Fruit fly (Drosophila melanogaster) whole organism, wandering third instar larva: ENCODE data around the gene CG44001.

Experiments
- Abd-B ChIP-seq: fragments of >200 bp; optimal IDR thresholded peaks from 2 replicates; lab custom pipeline; 2017; ENCODE audit warnings: missing biosample characterization, missing genetic modification characterization
- CG32264 ChIP-seq: fragments of 200-800 bp; sonication (Bioruptor generic); optimal IDR thresholded peaks from 2 replicates; lab custom pipeline; 2016; ENCODE audit warnings: missing biosample characterization, missing genetic modification characterization
- CG9705 ChIP-seq: fragments of 200-800 bp; sonication (Bioruptor generic); optimal IDR thresholded peaks from 2 replicates; lab custom pipeline; 2018; ENCODE audit warnings: missing biosample characterization, mild to moderate bottlenecking, missing genetic modification characterization
- CrebA ChIP-seq: fragments of 200-800 bp; sonication (Bioruptor generic); optimal IDR thresholded peaks from 2 replicates; lab custom pipeline; 2016; ENCODE audit warnings: missing biosample characterization, mild to moderate bottlenecking, missing genetic modification characterization, borderline replicate concordance
- Dfd ChIP-seq: fragments of >200 bp; optimal IDR thresholded peaks from 2 replicates; lab custom pipeline; 2017; ENCODE audit warnings: missing biosample characterization, missing genetic modification characterization
- Dif ChIP-seq: fragments of 200-275, 200-300 bp; sonication (Bioruptor generic); optimal IDR thresholded peaks from 2 replicates; lab custom pipeline; 2018; ENCODE audit warnings: missing biosample characterization, missing genetic modification characterization; ENCODE audit not compliant: partially characterized antibody
- GATAd ChIP-seq: sonication (Bioruptor generic); optimal IDR thresholded peaks from 2 replicates; lab custom pipeline; 2016; ENCODE audit warnings: missing biosample characterization, missing genetic modification characterization
- HLH106 ChIP-seq: fragments of 200-800 bp; optimal IDR thresholded peaks from 3 replicates; lab custom pipeline; 2019; ENCODE audit warnings: missing biosample characterization, mild to moderate bottlenecking, missing genetic modification characterization, moderate library complexity
- Hr78 ChIP-seq: fragments of >200 bp; optimal IDR thresholded peaks from 2 replicates; lab custom pipeline; 2017; ENCODE audit warnings: missing biosample characterization, missing genetic modification characterization
- Jra ChIP-seq: sonication (Bioruptor generic); optimal IDR thresholded peaks from 2 replicates; lab custom pipeline; 2016; ENCODE audit warnings: missing biosample characterization, missing genetic modification characterization
- Mio ChIP-seq: sonication (Bioruptor generic); optimal IDR thresholded peaks from 2 replicates; lab custom pipeline; 2016; ENCODE audit warnings: missing biosample characterization, missing genetic modification characterization
- Myc ChIP-seq: fragments of >200 bp; optimal IDR thresholded peaks from 2 replicates; lab custom pipeline; 2017
- N ChIP-seq: fragments of >200 bp; optimal IDR thresholded peaks from 2 replicates; lab custom pipeline; 2018; ENCODE audit warnings: missing biosample characterization, missing external identifiers, missing genetic modification characterization
- Sp1 ChIP-seq: fragments of 200-800 bp; sonication (Bioruptor generic); optimal IDR thresholded peaks from 3 replicates; lab custom pipeline; 2019; ENCODE audit warnings: missing biosample characterization, mild to moderate bottlenecking, missing genetic modification characterization, moderate library complexity
- Vsx2 ChIP-seq: fragments of 200-300, 225-300 bp; sonication (Bioruptor generic); optimal IDR thresholded peaks from 2 replicates; lab custom pipeline; 2018; ENCODE audit warnings: missing biosample characterization, missing genetic modification characterization; ENCODE audit not compliant: partially characterized antibody
- br ChIP-seq: fragments of 200-800 bp; sonication (Bioruptor generic); optimal IDR thresholded peaks from 2 replicates; lab custom pipeline; 2016; ENCODE audit warnings: missing biosample characterization, missing genetic modification characterization
- brk ChIP-seq: fragments of 200-800 bp; sonication (Bioruptor generic); optimal IDR thresholded peaks from 2 replicates; lab custom pipeline; 2016; ENCODE audit warnings: missing biosample characterization, mild to moderate bottlenecking, missing genetic modification characterization
- dl ChIP-seq, 2 experiments: fragments of 175-275, 200-275 bp in 1 of 2; fragments of 200-275 bp in 1 of 2; sonication (Bioruptor generic); optimal IDR thresholded peaks; lab custom pipeline; 2018; ENCODE audit warnings: mild to moderate bottlenecking in 2 of 2, missing biosample characterization in 2 of 2, missing genetic modification characterization in 2 of 2, moderate library complexity in 2 of 2; ENCODE audit not compliant: partially characterized antibody in 2 of 2, insufficient read depth in 1 of 2
- dsf ChIP-seq: sonication (Bioruptor generic); optimal IDR thresholded peaks from 2 replicates; lab custom pipeline; 2016; ENCODE audit warnings: missing biosample characterization, missing genetic modification characterization, borderline replicate concordance
- ey ChIP-seq: fragments of 200-800 bp; sonication (Bioruptor generic); optimal IDR thresholded peaks from 2 replicates; lab custom pipeline; 2016; ENCODE audit warnings: missing biosample characterization, missing genetic modification characterization
- foxo ChIP-seq, 2 experiments: fragments of 200-800 bp; sonication (Bioruptor generic); optimal IDR thresholded peaks; 2 replicates in 1 of 2; 3 replicates in 1 of 2; lab custom pipeline; 2016 to 2017; ENCODE audit warnings: missing biosample characterization in 2 of 2, missing genetic modification characterization in 2 of 2
- fru ChIP-seq: fragments of 200-800 bp; sonication (Bioruptor generic); optimal IDR thresholded peaks from 3 replicates; lab custom pipeline; 2016; ENCODE audit warnings: missing biosample characterization, mild to moderate bottlenecking, missing genetic modification characterization
- h ChIP-seq: fragments of 200-800 bp; sonication (Bioruptor generic); optimal IDR thresholded peaks from 3 replicates; lab custom pipeline; 2016; ENCODE audit warnings: missing biosample characterization, mild to moderate bottlenecking, missing genetic modification characterization
- jim ChIP-seq: fragments of 175-275, 200-325 bp; sonication (Bioruptor generic); optimal IDR thresholded peaks from 2 replicates; lab custom pipeline; 2016; ENCODE audit warnings: missing biosample characterization, mild to moderate bottlenecking, missing genetic modification characterization
- lola ChIP-seq: fragments of >200 bp; optimal IDR thresholded peaks from 2 replicates; lab custom pipeline; 2017; ENCODE audit warnings: missing biosample characterization, missing genetic modification characterization
- pan ChIP-seq: fragments of >200 bp; optimal IDR thresholded peaks from 2 replicates; lab custom pipeline; 2017
- psq ChIP-seq: fragments of 200-800 bp; sonication (Bioruptor generic); optimal IDR thresholded peaks from 3 replicates; lab custom pipeline; 2017; ENCODE audit warnings: missing biosample characterization, mild to moderate bottlenecking, missing genetic modification characterization, moderate library complexity
- rgr ChIP-seq: fragments of 200-800 bp; sonication (Bioruptor generic); optimal IDR thresholded peaks from 3 replicates; lab custom pipeline; 2016; ENCODE audit warnings: missing biosample characterization, mild to moderate bottlenecking, missing genetic modification characterization
- sage ChIP-seq: fragments of 200-800 bp; sonication (Bioruptor generic); optimal IDR thresholded peaks from 2 replicates; lab custom pipeline; 2016; ENCODE audit warnings: missing biosample characterization, mild to moderate bottlenecking, missing genetic modification characterization
- sv ChIP-seq: fragments of 200-800 bp; sonication (Bioruptor generic); optimal IDR thresholded peaks from 3 replicates; lab custom pipeline; 2016; ENCODE audit warnings: missing biosample characterization, missing genetic modification characterization
- usp ChIP-seq: fragments of >200 bp; optimal IDR thresholded peaks from 2 replicates; lab custom pipeline; 2017; ENCODE audit warnings: missing biosample characterization, missing genetic modification characterization
- woc ChIP-seq: sonication (Bioruptor generic); optimal IDR thresholded peaks from 2 replicates; lab custom pipeline; 2016; ENCODE audit warnings: missing biosample characterization, mild to moderate bottlenecking, missing genetic modification characterization

CG44001 gene

DNA sequence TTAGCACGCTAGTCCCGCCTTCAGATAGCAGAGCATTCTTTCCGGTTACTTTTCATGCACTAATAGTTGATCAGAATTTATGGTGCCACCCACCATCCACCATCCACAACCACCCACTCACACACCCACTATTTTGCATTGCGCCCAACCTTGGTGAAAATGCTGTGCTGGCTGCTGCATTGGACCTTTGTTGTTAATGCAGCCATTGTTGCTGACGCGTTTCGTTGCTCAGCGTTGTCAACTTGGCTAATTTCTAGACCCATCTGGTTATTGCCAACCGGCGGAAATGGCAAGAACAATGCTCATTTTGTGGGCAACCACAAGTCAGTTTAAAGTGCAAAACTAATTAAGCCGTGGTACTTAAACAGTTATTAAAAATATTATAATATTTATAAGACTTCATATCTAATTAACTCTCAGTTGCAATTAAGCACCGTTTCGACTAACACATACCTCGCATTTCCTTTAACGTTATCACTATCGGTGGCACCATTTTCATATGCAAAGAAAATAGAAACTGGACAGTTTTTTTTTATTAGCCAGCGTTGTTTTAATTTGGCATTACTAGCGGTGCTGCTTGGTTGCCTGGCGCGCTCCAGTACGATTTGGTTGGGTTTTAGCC lies 45.7 kb downstream of the CG44001 start:
- TF ChIP-seq Dfd (GFP tag; lab: Kevin White, UChicago) (no peak), CrebA (GFP tag; lab: Kevin White, UChicago) (no peak), Mio (GFP tag; lab: Kevin White, UChicago) (no peak), usp (GFP tag; lab: Kevin White, UChicago) (no peak), Abd-B (GFP tag; lab: Kevin White, UChicago) (no peak), sv (GFP tag; lab: Kevin White, UChicago) (no peak), dsf (GFP tag; lab: Kevin White, UChicago) (no peak), rgr (GFP tag; lab: Kevin White, UChicago) (no peak), brk (no peak)

DNA sequence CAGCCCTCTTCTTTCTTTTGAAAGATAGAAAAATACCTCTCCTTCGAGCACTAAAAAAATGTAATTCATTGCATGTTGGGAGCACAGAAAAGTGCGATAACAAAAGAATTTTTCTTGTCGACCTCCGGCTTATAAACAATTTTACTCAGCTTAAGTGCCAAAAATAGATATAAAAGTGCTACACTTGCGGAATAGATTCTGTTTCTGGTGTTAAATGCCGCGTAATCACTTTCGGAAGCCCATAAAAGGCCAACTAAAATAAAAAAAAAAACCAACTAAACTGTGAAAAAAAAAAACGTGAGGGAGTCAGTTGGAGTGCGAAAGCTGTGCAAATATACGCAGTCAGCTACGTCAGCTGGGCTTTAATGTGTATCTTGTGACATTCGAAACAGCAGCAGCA lies 46.6 kb downstream of the CG44001 start:
- TF ChIP-seq pan (lab: Kevin White, UChicago) (no peak), Sp1 (no peak), h (no peak), CG32264 (no peak), psq (no peak), Jra (GFP tag; lab: Kevin White, UChicago) (no peak), Dif (GFP tag; lab: Kevin White, UChicago) (no peak), lola (GFP tag; lab: Kevin White, UChicago) (no peak), sv (GFP tag; lab: Kevin White, UChicago) (no peak), HLH106 (tag; lab: Kevin White, UChicago) (no peak), Vsx2 (GFP tag; lab: Kevin White, UChicago) (no peak), woc (GFP tag; lab: Kevin White, UChicago) (no peak), Myc (no peak), foxo (GFP tag; optimal IDR thresholded peaks at IDR 0.05; lab: Kevin White, UChicago) (no peak), rgr (GFP tag; lab: Kevin White, UChicago) (no peak), CG9705 (GFP tag; lab: Kevin White, UChicago) (no peak)
- TF ChIP-seq, all 38 proteins: peak for 0

DNA sequence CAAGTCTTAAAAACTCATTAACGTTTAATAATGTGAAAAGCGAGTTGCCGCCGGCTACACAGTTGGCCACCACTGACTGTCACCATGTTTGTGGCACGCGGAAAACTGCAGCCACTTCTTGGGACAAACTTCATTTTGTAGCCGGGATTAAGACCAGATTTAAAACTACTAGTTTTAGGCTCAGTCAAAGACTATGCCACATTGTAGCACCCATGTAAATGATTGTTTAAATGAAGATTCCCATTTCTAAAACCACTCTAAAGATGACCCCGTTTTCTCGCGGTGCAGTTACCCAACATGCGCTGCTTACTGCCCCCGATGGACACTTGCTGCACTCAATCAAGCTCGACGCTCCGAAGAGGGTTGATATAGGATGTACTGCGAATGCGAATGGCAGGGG lies 47.3 kb downstream of the CG44001 start:
- TF ChIP-seq usp (GFP tag; lab: Kevin White, UChicago), result no peak
- TF ChIP-seq brk, result no peak
- TF ChIP-seq GATAd (GFP tag; lab: Kevin White, UChicago), result no peak
- no peak for TF ChIP-seq Mio (GFP tag; lab: Kevin White, UChicago)
- no peak for TF ChIP-seq jim (GFP tag; lab: Kevin White, UChicago)
- TF ChIP-seq Abd-B (GFP tag; lab: Kevin White, UChicago), result no peak
- no peak for TF ChIP-seq ey (GFP tag; lab: Kevin White, UChicago)
- no peak for TF ChIP-seq N (GFP tag; lab: Kevin White, UChicago)
- no peak for TF ChIP-seq Vsx2 (GFP tag; lab: Kevin White, UChicago)
- no peak for TF ChIP-seq Hr78 (GFP tag; lab: Kevin White, UChicago)
- TF ChIP-seq sage (GFP tag; lab: Kevin White, UChicago), result no peak
- TF ChIP-seq br, result no peak
- no peak for TF ChIP-seq h
- TF ChIP-seq dl (GFP tag; optimal IDR thresholded peaks at IDR 0.05; lab: Kevin White, UChicago; ENCODE audit: insufficient read depth in 1 of 2, partially characterized antibody in 2 of 2), result no peak

DNA sequence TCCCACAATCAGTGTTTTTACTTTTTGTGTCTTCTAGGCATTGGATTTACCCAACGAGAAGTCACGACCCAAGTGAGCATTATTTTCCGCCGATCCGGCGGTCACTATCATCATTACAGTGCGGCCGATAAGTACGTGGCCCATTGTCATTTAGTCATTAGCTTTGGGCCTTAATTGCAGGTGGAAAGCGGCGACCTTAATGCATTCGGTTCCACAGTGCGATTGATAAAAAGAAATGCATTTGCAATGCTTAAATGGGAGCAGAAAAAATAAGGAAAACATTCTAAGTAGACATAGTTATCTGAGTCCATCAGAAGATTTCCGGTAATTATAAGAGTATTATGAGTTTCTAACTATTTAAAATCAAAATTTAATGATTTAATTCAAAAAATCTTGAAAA lies 49.1 kb downstream of the CG44001 start:
- TF ChIP-seq CG9705 (GFP tag; lab: Kevin White, UChicago) (no peak), jim (GFP tag; lab: Kevin White, UChicago) (no peak), br (peak; percentile 52), CG32264 (no peak), Dfd (GFP tag; lab: Kevin White, UChicago) (no peak), h (no peak), fru (peak; percentile 8), brk (no peak), ey (GFP tag; lab: Kevin White, UChicago) (peak; percentile 47), Vsx2 (GFP tag; lab: Kevin White, UChicago) (no peak), Mio (GFP tag; lab: Kevin White, UChicago) (no peak), Myc (no peak), CrebA (GFP tag; lab: Kevin White, UChicago) (no peak)
